Worm (Caenorhabditis elegans) whole organism, L4 larva: Measurements from ENCODE around the gene C37E2.2.

Source experiments
- D1046.2 ChIP-seq: fragments of 200-800 bp; sonication (Bioruptor generic); IDR thresholded peaks from 2 replicates; pipeline ENCODE4 v1.3.6; 2022; ENCODE audit warnings: missing genetic modification characterization, missing compliant biosample characterization
- F26F4.8 ChIP-seq: fragments of 200-800 bp; sonication (Bioruptor generic); conservative IDR thresholded peaks from 2 replicates; pipeline ENCODE4 v1.3.6; 2022; ENCODE audit warnings: missing genetic modification characterization, missing compliant biosample characterization
- F37D6.2 ChIP-seq: sonication (generic microtip); optimal IDR thresholded peaks from 2 replicates; lab custom pipeline; 2016; ENCODE audit warnings: mild to moderate bottlenecking, missing genetic modification characterization, missing compliant biosample characterization
- T20F7.1 ChIP-seq: fragments of 200-800 bp; sonication (Bioruptor generic); optimal IDR thresholded peaks from 2 replicates; lab custom pipeline; 2018; ENCODE audit warnings: mild to moderate bottlenecking, missing genetic modification characterization, missing compliant biosample characterization
- Y105C5A.15 ChIP-seq: fragments of 200-800 bp; sonication (Bioruptor generic); IDR thresholded peaks from 2 replicates; pipeline ENCODE4 v1.3.6; 2022; ENCODE audit warnings: missing genetic modification characterization, missing compliant biosample characterization
- Y48G9A.11 ChIP-seq: fragments of 200-800 bp; sonication (Bioruptor generic); IDR thresholded peaks from 2 replicates; pipeline ENCODE4 v1.3.6; 2022; ENCODE audit warnings: missing genetic modification reagents, missing genetic modification characterization, missing compliant biosample characterization
- ZK337.2 ChIP-seq: fragments of 200-800 bp; sonication (Bioruptor generic); IDR thresholded peaks from 2 replicates; pipeline ENCODE4 v1.3.6; 2022; ENCODE audit warnings: missing genetic modification reagents, missing genetic modification characterization, missing compliant biosample characterization
- attf-4 ChIP-seq: sonication (generic microtip); optimal IDR thresholded peaks from 3 replicates; lab custom pipeline; 2017; ENCODE audit warnings: missing biosample characterization, missing genetic modification characterization
- ceh-20 ChIP-seq: fragments of 200-800 bp; sonication (Bioruptor generic); IDR thresholded peaks from 2 replicates; pipeline ENCODE4 v1.3.6; 2022; ENCODE audit warnings: missing genetic modification reagents, missing genetic modification characterization, missing compliant biosample characterization
- ceh-28 ChIP-seq: fragments of 150-350 bp; optimal IDR thresholded peaks from 2 replicates; lab custom pipeline; 2014; ENCODE audit warnings: missing biosample characterization, missing genetic modification reagents, missing genetic modification characterization
- ces-1 ChIP-seq: fragments of 150-350 bp; sonication (generic microtip); optimal IDR thresholded peaks from 4 replicates; lab custom pipeline; 2014; ENCODE audit warnings: missing biosample characterization, missing genetic modification reagents, missing genetic modification characterization
- cey-2 ChIP-seq: sonication (generic microtip); optimal IDR thresholded peaks from 3 replicates; lab custom pipeline; 2017; ENCODE audit warnings: missing genetic modification characterization, mild to moderate bottlenecking, missing compliant biosample characterization, antibody characterized with exemption, borderline replicate concordance; ENCODE audit not compliant: insufficient read depth
- daf-16 ChIP-seq, 3 experiments: sonication (generic microtip); optimal IDR thresholded peaks; 2 replicates each; lab custom pipeline; 2016 to 2017; ENCODE audit warnings: missing genetic modification characterization in 3 of 3, missing genetic modification reagents in 3 of 3, mild to moderate bottlenecking in 2 of 3, missing compliant biosample characterization in 2 of 3, missing biosample characterization in 1 of 3, moderate library complexity in 1 of 3
- daf-8 ChIP-seq: fragments of 200-800 bp; sonication (Bioruptor generic); IDR thresholded peaks from 2 replicates; pipeline ENCODE4 v1.3.6; 2022; ENCODE audit warnings: missing genetic modification characterization, missing compliant biosample characterization
- duxl-1 ChIP-seq: sonication (generic microtip); optimal IDR thresholded peaks from 2 replicates; lab custom pipeline; 2016; ENCODE audit warnings: mild to moderate bottlenecking, missing genetic modification characterization, moderate library complexity, missing compliant biosample characterization; ENCODE audit not compliant: poor library complexity
- dve-1 ChIP-seq: sonication (generic microtip); optimal IDR thresholded peaks from 2 replicates; lab custom pipeline; 2017; ENCODE audit warnings: antibody characterized with exemption, mild to moderate bottlenecking, missing genetic modification characterization, missing compliant biosample characterization; ENCODE audit not compliant: insufficient read depth
- egl-43 ChIP-seq: fragments of 200-800 bp; sonication (Bioruptor generic); IDR thresholded peaks from 2 replicates; pipeline ENCODE4 v1.3.6; 2022; ENCODE audit warnings: missing genetic modification reagents, missing genetic modification characterization, missing compliant biosample characterization
- fkh-10 ChIP-seq: fragments of 150-350 bp; optimal IDR thresholded peaks from 2 replicates; lab custom pipeline; 2014; ENCODE audit warnings: missing biosample characterization, missing genetic modification reagents, missing genetic modification characterization
- fos-1 ChIP-seq: fragments of 150-350 bp; optimal IDR thresholded peaks from 2 replicates; lab custom pipeline; 2014; ENCODE audit warnings: missing biosample characterization, missing genetic modification characterization
- gei-8 ChIP-seq: fragments of 200-800 bp; sonication (Bioruptor generic); optimal IDR thresholded peaks from 2 replicates; lab custom pipeline; 2018; ENCODE audit warnings: mild to moderate bottlenecking, missing genetic modification characterization, missing compliant biosample characterization
- hif-1 ChIP-seq, 2 experiments: sonication (generic microtip); optimal IDR thresholded peaks; 2 replicates each; lab custom pipeline; 2016 to 2017; ENCODE audit warnings: missing compliant biosample characterization in 2 of 2, missing genetic modification characterization in 2 of 2, missing genetic modification reagents in 2 of 2, missing genotype in 2 of 2, mild to moderate bottlenecking in 1 of 2
- hlh-11 ChIP-seq: fragments of 200-800 bp; sonication (Bioruptor generic); optimal IDR thresholded peaks from 2 replicates; lab custom pipeline; 2018; ENCODE audit warnings: mild to moderate bottlenecking, missing genetic modification characterization, missing compliant biosample characterization
- lim-7 ChIP-seq: fragments of 200-800 bp; sonication (Bioruptor generic); IDR thresholded peaks from 2 replicates; pipeline ENCODE4 v1.3.6; 2022; ENCODE audit warnings: missing genetic modification characterization, missing compliant biosample characterization
- lin-1 ChIP-seq: fragments of 200-800 bp; sonication (Bioruptor generic); IDR thresholded peaks from 2 replicates; pipeline ENCODE4 v1.3.6; 2022; ENCODE audit warnings: missing genetic modification reagents, missing genetic modification characterization, missing compliant biosample characterization
- lin-13 ChIP-seq: fragments of 150-350 bp; optimal IDR thresholded peaks from 2 replicates; lab custom pipeline; 2014; ENCODE audit warnings: missing biosample characterization, missing genetic modification reagents, missing genetic modification characterization
- madf-5 ChIP-seq, 2 experiments: fragments of 200-800 bp; sonication (Bioruptor generic); IDR thresholded peaks; 2 replicates each; pipeline ENCODE4 v1.3.6; 2022; ENCODE audit warnings: missing compliant biosample characterization in 2 of 2, missing genetic modification characterization in 2 of 2
- mdl-1 ChIP-seq, 2 experiments: fragments of 150-350 bp in 1 of 2; sonication (generic microtip) in 1 of 2; optimal IDR thresholded peaks; 2 replicates each; lab custom pipeline; 2014 to 2017; ENCODE audit warnings: missing biosample characterization in 2 of 2, missing genetic modification characterization in 2 of 2
- mdt-29 ChIP-seq: fragments of 200-800 bp; sonication (Bioruptor generic); IDR thresholded peaks from 2 replicates; pipeline ENCODE4 v1.3.6; 2022; ENCODE audit warnings: missing genetic modification reagents, missing genetic modification characterization, missing compliant biosample characterization
- mxl-2 ChIP-seq: fragments of 200-800 bp; sonication (Bioruptor generic); conservative IDR thresholded peaks from 2 replicates; pipeline ENCODE4 v1.3.6; 2022; ENCODE audit warnings: missing genetic modification reagents, missing genetic modification characterization, missing compliant biosample characterization
- nhr-10 ChIP-seq: fragments of 150-350 bp; optimal IDR thresholded peaks from 2 replicates; lab custom pipeline; 2014; ENCODE audit warnings: missing biosample characterization, missing genetic modification characterization
- nhr-11 ChIP-seq: fragments of 150-350 bp; optimal IDR thresholded peaks from 2 replicates; lab custom pipeline; 2014; ENCODE audit warnings: missing biosample characterization, missing genetic modification characterization
- nhr-111 ChIP-seq: fragments of 200-800 bp; sonication (Bioruptor generic); optimal IDR thresholded peaks from 2 replicates; lab custom pipeline; 2018; ENCODE audit warnings: mild to moderate bottlenecking, missing genetic modification characterization, missing compliant biosample characterization
- nhr-25 ChIP-seq: sonication (generic microtip); optimal IDR thresholded peaks from 2 replicates; lab custom pipeline; 2017; ENCODE audit warnings: missing genetic modification characterization, mild to moderate bottlenecking, missing compliant biosample characterization, antibody characterized with exemption, moderate library complexity, borderline replicate concordance; ENCODE audit not compliant: insufficient read depth
- nhr-41 ChIP-seq: fragments of 200-800 bp; sonication (Bioruptor generic); IDR thresholded peaks from 2 replicates; pipeline ENCODE4 v1.3.6; 2022; ENCODE audit warnings: missing genetic modification reagents, missing genetic modification characterization, missing compliant biosample characterization
- nhr-76 ChIP-seq: fragments of 150-350 bp; optimal IDR thresholded peaks from 2 replicates; lab custom pipeline; 2014; ENCODE audit warnings: missing biosample characterization, missing genetic modification characterization
- pha-4 ChIP-seq, 2 experiments: fragments of 150-350 bp in 1 of 2; fragments of 200-800 bp in 1 of 2; sonication (Bioruptor generic) in 1 of 2; IDR thresholded peaks in 1 of 2; optimal IDR thresholded peaks in 1 of 2; 2 replicates each; pipeline versions ENCODE4 v1.3.6 to Lab custom; 2014 to 2022; ENCODE audit warnings: missing genetic modification characterization in 2 of 2, missing genetic modification reagents in 2 of 2, missing biosample characterization in 1 of 2, missing compliant biosample characterization in 1 of 2
- pqm-1 ChIP-seq: sonication (generic microtip); optimal IDR thresholded peaks from 2 replicates; lab custom pipeline; 2017; ENCODE audit warnings: missing biosample characterization, missing genetic modification characterization
- snpc-1.2 ChIP-seq: fragments of 200-800 bp; sonication (Bioruptor generic); IDR thresholded peaks from 2 replicates; pipeline ENCODE4 v1.3.6; 2022; ENCODE audit warnings: missing genetic modification reagents, missing genetic modification characterization, missing compliant biosample characterization
- snpc-4 ChIP-seq: fragments of 150-350 bp; optimal IDR thresholded peaks from 2 replicates; lab custom pipeline; 2014; ENCODE audit warnings: missing biosample characterization, missing genetic modification characterization
- tag-97 ChIP-seq: fragments of 200-800 bp; sonication (Bioruptor generic); IDR thresholded peaks from 2 replicates; pipeline ENCODE4 v1.3.6; 2022; ENCODE audit warnings: missing genetic modification characterization, missing compliant biosample characterization
- tra-1 ChIP-seq: fragments of 200-800 bp; sonication (Bioruptor generic); IDR thresholded peaks from 2 replicates; pipeline ENCODE4 v1.3.6; 2022; ENCODE audit warnings: missing genetic modification reagents, missing genetic modification characterization, missing compliant biosample characterization
- unc-39 ChIP-seq: sonication (generic microtip); optimal IDR thresholded peaks from 2 replicates; lab custom pipeline; 2017; ENCODE audit warnings: missing biosample characterization, missing genetic modification characterization
- zag-1 ChIP-seq: fragments of 150-350 bp; optimal IDR thresholded peaks from 2 replicates; lab custom pipeline; 2014; ENCODE audit warnings: missing biosample characterization, missing genetic modification characterization
- zfp-2 ChIP-seq: sonication (generic microtip); optimal IDR thresholded peaks from 2 replicates; lab custom pipeline; 2016; ENCODE audit warnings: mild to moderate bottlenecking, missing genetic modification characterization, missing compliant biosample characterization
- zfp-3 ChIP-seq: fragments of 200-800 bp; sonication (Bioruptor generic); conservative IDR thresholded peaks from 2 replicates; pipeline ENCODE4 v1.3.6; 2022; ENCODE audit warnings: missing genetic modification reagents, missing genetic modification characterization, missing compliant biosample characterization

The C37E2.2 gene

DNA sequence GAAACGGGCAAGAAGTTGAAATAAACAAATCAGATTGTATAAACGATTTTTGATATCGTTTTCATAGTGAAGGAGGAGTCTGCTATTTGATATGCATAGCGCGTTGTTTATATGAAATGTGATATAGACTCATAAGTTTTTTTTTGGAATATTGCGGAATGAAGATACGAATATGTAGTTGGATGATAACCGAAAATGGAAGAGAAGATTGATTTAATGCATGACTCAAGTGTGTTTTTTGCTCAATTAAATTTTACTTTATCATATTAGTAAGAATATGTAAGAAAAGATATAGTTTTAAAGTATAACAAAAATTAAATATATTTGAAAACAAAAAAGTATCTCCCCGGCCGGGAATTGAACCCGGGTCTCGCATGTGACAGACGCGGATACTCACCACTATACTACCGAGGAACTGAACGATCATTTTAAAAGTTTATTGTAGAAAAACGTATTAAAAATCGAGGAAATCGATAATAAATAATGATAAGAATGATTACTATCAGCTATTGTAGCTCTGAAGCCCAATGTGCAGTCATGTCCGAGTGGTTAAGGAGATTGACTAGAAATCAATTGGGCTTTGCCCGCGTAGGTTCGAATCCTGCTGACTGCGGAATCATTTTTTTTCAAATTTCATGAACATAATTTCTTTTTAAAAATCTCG, 14.0 kb upstream of the C37E2.2 start, which contains the start of gene lgc-25 (continued):
- TF ChIP-seq lin-1 (GFP tag; lab: Robert Waterston, UW): 0 out of 2 replicates have a peak, but pooled peaks have one; percentile 18
- peak; percentile 17 for TF ChIP-seq lin-13 (GFP tag; lab: Kevin White, UChicago)
- 0 out of 2 replicates have a peak, but pooled peaks have one; percentile 21 for TF ChIP-seq Y105C5A.15
- TF ChIP-seq snpc-4: no peak
- no peak for TF ChIP-seq cey-2 (tag; lab: Kevin White, UChicago)
- TF ChIP-seq tag-97: no peak
- no peak for TF ChIP-seq attf-4 (tag; lab: Kevin White, UChicago)
- TF ChIP-seq nhr-111 (GFP tag; lab: Kevin White, UChicago): no peak
- TF ChIP-seq nhr-10: no peak
- TF ChIP-seq snpc-1.2: peak; percentile 77
- TF ChIP-seq madf-5 (GFP tag; IDR thresholded peaks at IDR 0.05; lab: Robert Waterston, UW): 0 out of 4 replicates have a peak, but pooled peaks have one; percentile 37 to 40
- TF ChIP-seq pqm-1 (tag; lab: Kevin White, UChicago): no peak
- peak; percentile 81 for TF ChIP-seq lim-7
- peak; percentile 28; the same call in 1 of the 2 replicates for TF ChIP-seq tra-1
- TF ChIP-seq hlh-11 (tag; lab: Kevin White, UChicago): peak; percentile 55
- TF ChIP-seq mxl-2 (GFP tag; lab: Robert Waterston, UW): no peak
- TF ChIP-seq daf-16 (GFP tag; optimal IDR thresholded peaks at IDR 0.05; lab: Kevin White, UChicago): peak; percentile 47 to 81
- peak; percentile 82 for TF ChIP-seq daf-16 (tag; optimal IDR thresholded peaks at IDR 0.05; lab: Kevin White, UChicago)
- peak; percentile 65; the same call in 1 of the 2 replicates for TF ChIP-seq zfp-3 (GFP tag; lab: Robert Waterston, UW)
- TF ChIP-seq mdt-29 (GFP tag; lab: Robert Waterston, UW): peak; percentile 31; the same call in 1 of the 2 replicates
- no peak for TF ChIP-seq zag-1 (tag; lab: Kevin White, UChicago)
- peak; percentile 73 for TF ChIP-seq egl-43 (GFP tag; lab: Robert Waterston, UW)
- no peak for TF ChIP-seq daf-8
- TF ChIP-seq unc-39 (tag; lab: Kevin White, UChicago): no peak
- peak; percentile 16; the same call in 1 of the 2 replicates for TF ChIP-seq D1046.2
- TF ChIP-seq zfp-2: peak; percentile 18
- TF ChIP-seq hif-1 (tag; optimal IDR thresholded peaks at IDR 0.05; lab: Kevin White, UChicago): peak in 1 of 2 experiments; percentile 3
- no peak for TF ChIP-seq nhr-76 (tag; lab: Kevin White, UChicago)
- peak; percentile 63 for TF ChIP-seq dve-1
- TF ChIP-seq ceh-20 (GFP tag; lab: Robert Waterston, UW): peak; percentile 75
- TF ChIP-seq fkh-10 (GFP tag; lab: Kevin White, UChicago): no peak
- peak; percentile 31 for TF ChIP-seq nhr-25 (tag; lab: Kevin White, UChicago)
- no peak for TF ChIP-seq nhr-11 (tag; lab: Kevin White, UChicago)
- peak; percentile 53 for TF ChIP-seq T20F7.1
- TF ChIP-seq mdl-1 (tag; optimal IDR thresholded peaks at IDR 0.05; lab: Kevin White, UChicago): peak in 1 of 2 experiments; percentile 19
- peak; percentile 59 for TF ChIP-seq duxl-1 (tag; lab: Kevin White, UChicago)
- TF ChIP-seq ceh-28 (tag; lab: Kevin White, UChicago): no peak
- no peak for TF ChIP-seq fos-1 (tag; lab: Kevin White, UChicago)
- no peak for TF ChIP-seq ces-1 (GFP tag; lab: Kevin White, UChicago)
- peak; percentile 83 for TF ChIP-seq nhr-41 (GFP tag; lab: Robert Waterston, UW)
- TF ChIP-seq pha-4 (GFP tag; IDR thresholded peaks at IDR 0.05; lab: Robert Waterston, UW): 0 out of 2 replicates have a peak, but pooled peaks have one; percentile 48
- TF ChIP-seq pha-4 (tag; optimal IDR thresholded peaks at IDR 0.05; lab: Kevin White, UChicago): no peak
- TF ChIP-seq F37D6.2 (tag; lab: Kevin White, UChicago): no peak
- TF ChIP-seq gei-8 (GFP tag; lab: Kevin White, UChicago): no peak
- 0 out of 2 replicates have a peak, but pooled peaks have one; percentile 39 for TF ChIP-seq ZK337.2 (GFP tag; lab: Robert Waterston, UW)
- peak; percentile 56; the same call in 1 of the 2 replicates for TF ChIP-seq F26F4.8 (GFP tag; lab: Robert Waterston, UW)
- TF ChIP-seq Y48G9A.11 (GFP tag; lab: Robert Waterston, UW): peak; percentile 50; the same call in 1 of the 2 replicates
